Fruit fly (Drosophila melanogaster) whole organism, embryonic: ENCODE data around the gene OtopLc.

ENCODE experiments used
- Aef1 ChIP-seq: fragments of 200-800 bp; sonication (Bioruptor generic); IDR thresholded peaks from 3 replicates; pipeline ENCODE4 v1.3.6; 2022; ENCODE audit warnings: missing biosample characterization, missing genetic modification characterization
- CG10267 ChIP-seq: fragments of 200-800 bp; sonication (Bioruptor generic); optimal IDR thresholded peaks from 2 replicates; lab custom pipeline; 2018; ENCODE audit warnings: missing biosample characterization, mild to moderate bottlenecking, missing genetic modification characterization, moderate library complexity
- CG12236 ChIP-seq: fragments of 200-800 bp; sonication (Bioruptor generic); optimal IDR thresholded peaks from 2 replicates; lab custom pipeline; 2016; ENCODE audit warnings: missing biosample characterization, missing genetic modification characterization
- CG1233 ChIP-seq: fragments of 200-800 bp; sonication (Bioruptor generic); optimal IDR thresholded peaks from 4 replicates; lab custom pipeline; 2018; ENCODE audit warnings: missing biosample characterization, mild to moderate bottlenecking, missing genetic modification characterization
- CG13894 ChIP-seq: fragments of 200-800 bp; sonication (Bioruptor generic); optimal IDR thresholded peaks from 3 replicates; lab custom pipeline; 2018; ENCODE audit warnings: missing biosample characterization, mild to moderate bottlenecking, missing genetic modification characterization, moderate library complexity
- CG14710 ChIP-seq: fragments of 200-800 bp; sonication (Bioruptor generic); optimal IDR thresholded peaks from 3 replicates; lab custom pipeline; 2019; ENCODE audit warnings: missing biosample characterization, mild to moderate bottlenecking, missing genetic modification characterization, moderate library complexity
- CG15073 ChIP-seq: fragments of 200-800 bp; sonication (Bioruptor generic); optimal IDR thresholded peaks from 2 replicates; lab custom pipeline; 2016; ENCODE audit warnings: missing biosample characterization, missing genetic modification characterization
- CG15514 ChIP-seq: fragments of 200-800 bp; sonication (Bioruptor generic); optimal IDR thresholded peaks from 3 replicates; lab custom pipeline; 2017; ENCODE audit warnings: missing biosample characterization, missing genetic modification characterization, mild to moderate bottlenecking, moderate library complexity, missing genetic modification reagents
- CG1647 ChIP-seq: fragments of 200-800 bp; sonication (Bioruptor generic); optimal IDR thresholded peaks from 3 replicates; lab custom pipeline; 2016; ENCODE audit warnings: missing biosample characterization, missing genetic modification characterization
- CG2202 ChIP-seq: fragments of 200-800 bp; sonication (Bioruptor generic); optimal IDR thresholded peaks from 2 replicates; lab custom pipeline; 2018; ENCODE audit warnings: missing biosample characterization, mild to moderate bottlenecking, missing genetic modification characterization
- CG2889 ChIP-seq: fragments of 200-800 bp; sonication (Bioruptor generic); IDR thresholded peaks from 3 replicates; pipeline ENCODE4 v1.3.6; 2022; ENCODE audit warnings: missing biosample characterization, missing genetic modification characterization
- CG32772 ChIP-seq: fragments of 200-800 bp; sonication (Bioruptor generic); IDR thresholded peaks from 2 replicates; pipeline ENCODE4 v1.3.6; 2022; ENCODE audit warnings: missing biosample characterization, missing genetic modification characterization
- CG3407 ChIP-seq: fragments of 200-800 bp; sonication (Bioruptor generic); optimal IDR thresholded peaks from 2 replicates; lab custom pipeline; 2018; ENCODE audit warnings: missing biosample characterization, mild to moderate bottlenecking, missing genetic modification characterization
- CG34422 ChIP-seq: fragments of 200-800 bp; sonication (Bioruptor generic); IDR thresholded peaks from 3 replicates; pipeline ENCODE4 v1.3.6; 2022; ENCODE audit warnings: missing biosample characterization, missing genetic modification characterization
- CG3847 ChIP-seq: fragments of 200-800 bp; sonication (Bioruptor generic); IDR thresholded peaks from 2 replicates; pipeline ENCODE4 v1.3.6; 2022; ENCODE audit warnings: missing biosample characterization, missing genetic modification characterization
- CG4854 ChIP-seq: fragments of 200-800 bp; sonication (Bioruptor generic); optimal IDR thresholded peaks from 2 replicates; lab custom pipeline; 2016; ENCODE audit warnings: missing biosample characterization, missing genetic modification characterization, inconsistent platforms
- CG5180 ChIP-seq: fragments of 200-800 bp; sonication (Bioruptor generic); optimal IDR thresholded peaks from 3 replicates; lab custom pipeline; 2017; ENCODE audit warnings: missing biosample characterization, missing genetic modification characterization, mild to moderate bottlenecking, moderate library complexity, missing genetic modification reagents
- CG7928 ChIP-seq: fragments of 200-800 bp; sonication (Bioruptor generic); optimal IDR thresholded peaks from 2 replicates; lab custom pipeline; 2017; ENCODE audit warnings: missing biosample characterization, mild to moderate bottlenecking, missing genetic modification characterization
- CG9437 ChIP-seq: fragments of 200-800 bp; sonication (Bioruptor generic); optimal IDR thresholded peaks from 2 replicates; lab custom pipeline; 2018; ENCODE audit warnings: missing biosample characterization, mild to moderate bottlenecking, missing genetic modification characterization
- CG9797 ChIP-seq: fragments of 200-800 bp; sonication (Bioruptor generic); optimal IDR thresholded peaks from 3 replicates; lab custom pipeline; 2018; ENCODE audit warnings: missing biosample characterization, mild to moderate bottlenecking, missing genetic modification characterization
- Dad ChIP-seq: fragments of 200-800 bp; sonication (Bioruptor generic); optimal IDR thresholded peaks from 3 replicates; lab custom pipeline; 2016; ENCODE audit warnings: missing biosample characterization, missing genetic modification characterization
- Dek ChIP-seq: fragments of 200-800 bp; sonication (Bioruptor generic); optimal IDR thresholded peaks from 3 replicates; lab custom pipeline; 2019; ENCODE audit warnings: missing biosample characterization, mild to moderate bottlenecking, missing genetic modification characterization, moderate library complexity
- Doc2 ChIP-seq: fragments of 200-800 bp; sonication (Bioruptor generic); IDR thresholded peaks from 2 replicates; pipeline ENCODE4 v1.3.6; 2022; ENCODE audit warnings: missing biosample characterization, missing genetic modification characterization
- Doc3 ChIP-seq: fragments of 200-800 bp; sonication (Bioruptor generic); IDR thresholded peaks from 3 replicates; pipeline ENCODE4 v1.3.6; 2022; ENCODE audit warnings: missing biosample characterization, missing genetic modification characterization; ENCODE audit not compliant: partially characterized antibody
- E2f2 ChIP-seq: fragments of 200-800 bp; sonication (Bioruptor generic); IDR thresholded peaks from 2 replicates; pipeline ENCODE4 v1.3.6; 2022; ENCODE audit warnings: missing biosample characterization, missing genetic modification characterization
- Gug ChIP-seq: fragments of 200-800 bp; sonication (Bioruptor generic); IDR thresholded peaks from 4 replicates; pipeline ENCODE4 v1.3.6; 2022; ENCODE audit warnings: missing biosample characterization, missing genetic modification characterization
- HLHmδ ChIP-seq: fragments of 200-800 bp; sonication (Bioruptor generic); optimal IDR thresholded peaks from 2 replicates; lab custom pipeline; 2018; ENCODE audit warnings: missing biosample characterization, mild to moderate bottlenecking, missing genetic modification characterization, moderate library complexity
- NFAT ChIP-seq: fragments of 200-800 bp; sonication (Bioruptor generic); IDR thresholded peaks from 2 replicates; pipeline ENCODE4 v1.3.6; 2022; ENCODE audit warnings: missing biosample characterization, missing genetic modification characterization
- Nf-YA ChIP-seq: fragments of 200-800 bp; sonication (Bioruptor generic); IDR thresholded peaks from 2 replicates; pipeline ENCODE4 v1.3.6; 2022; ENCODE audit warnings: missing biosample characterization, missing genetic modification characterization
- Optix ChIP-seq: fragments of 200-800 bp; sonication (Bioruptor generic); IDR thresholded peaks from 3 replicates; pipeline ENCODE4 v1.3.6; 2022; ENCODE audit warnings: missing biosample characterization, missing genetic modification characterization
- Taf1 ChIP-seq: fragments of 200-800 bp; sonication (Bioruptor generic); IDR thresholded peaks from 2 replicates; pipeline ENCODE4 v1.3.6; 2022; ENCODE audit warnings: missing biosample characterization, missing genetic modification characterization
- ase ChIP-seq: fragments of 200-800 bp; sonication (Bioruptor generic); IDR thresholded peaks from 3 replicates; pipeline ENCODE4 v1.3.6; 2022; ENCODE audit warnings: missing biosample characterization, missing genetic modification characterization
- az2 ChIP-seq: fragments of 200-800 bp; sonication (Bioruptor generic); optimal IDR thresholded peaks from 3 replicates; lab custom pipeline; 2016; ENCODE audit warnings: missing biosample characterization, missing genetic modification characterization
- br ChIP-seq: fragments of >200 bp; optimal IDR thresholded peaks from 2 replicates; lab custom pipeline; 2017
- en ChIP-seq: fragments of 200-800 bp; sonication (Bioruptor generic); optimal IDR thresholded peaks from 2 replicates; lab custom pipeline; 2016; ENCODE audit warnings: missing biosample characterization, missing genetic modification characterization
- exex ChIP-seq: fragments of 200-800 bp; sonication (Bioruptor generic); optimal IDR thresholded peaks from 4 replicates; lab custom pipeline; 2018; ENCODE audit warnings: missing biosample characterization, mild to moderate bottlenecking, missing genetic modification characterization, moderate library complexity
- fd3F ChIP-seq: fragments of 200-800 bp; sonication (Bioruptor generic); optimal IDR thresholded peaks from 2 replicates; lab custom pipeline; 2018; ENCODE audit warnings: missing biosample characterization, mild to moderate bottlenecking, missing genetic modification characterization, moderate library complexity
- jing ChIP-seq: fragments of 200-800 bp; sonication (Bioruptor generic); optimal IDR thresholded peaks from 2 replicates; lab custom pipeline; 2018; ENCODE audit warnings: missing biosample characterization, mild to moderate bottlenecking, missing genetic modification characterization
- kah ChIP-seq: fragments of 200-800 bp; sonication (Bioruptor generic); optimal IDR thresholded peaks from 2 replicates; lab custom pipeline; 2018; ENCODE audit warnings: missing biosample characterization, mild to moderate bottlenecking, missing genetic modification characterization
- ken ChIP-seq: fragments of 200-800 bp; sonication (Bioruptor generic); IDR thresholded peaks from 3 replicates; pipeline ENCODE4 v1.3.6; 2022; ENCODE audit warnings: missing biosample characterization, missing genetic modification characterization
- lov ChIP-seq, 2 experiments: fragments of 200-800 bp in 1 of 2; fragments of >200 bp in 1 of 2; sonication (Bioruptor generic) in 1 of 2; IDR thresholded peaks in 1 of 2; optimal IDR thresholded peaks in 1 of 2; 2 replicates in 1 of 2; 3 replicates in 1 of 2; pipeline versions ENCODE4 v1.3.6 to Lab custom; 2017 to 2022; ENCODE audit warnings: missing biosample characterization in 1 of 2, missing genetic modification characterization in 1 of 2
- peb ChIP-seq: fragments of 200-800 bp; sonication (Bioruptor generic); IDR thresholded peaks from 2 replicates; pipeline ENCODE4 v1.3.6; 2022; ENCODE audit warnings: missing biosample characterization, missing genetic modification characterization
- pnt ChIP-seq: fragments of 200-800 bp; sonication (Bioruptor generic); optimal IDR thresholded peaks from 3 replicates; lab custom pipeline; 2016; ENCODE audit warnings: missing biosample characterization, missing genetic modification characterization
- pros ChIP-seq: fragments of 200-800 bp; sonication (Bioruptor generic); optimal IDR thresholded peaks from 3 replicates; lab custom pipeline; 2019; ENCODE audit warnings: missing biosample characterization, mild to moderate bottlenecking, missing genetic modification characterization, moderate library complexity
- ro ChIP-seq: fragments of 200-800 bp; sonication (Bioruptor generic); IDR thresholded peaks from 2 replicates; pipeline ENCODE4 v1.3.6; 2022; ENCODE audit warnings: missing biosample characterization, missing genetic modification characterization
- sens ChIP-seq: fragments of 200-800 bp; sonication (Bioruptor generic); peaks from one replicate; lab custom pipeline; 2016; ENCODE audit warnings: missing biosample characterization, missing genetic modification characterization
- tio ChIP-seq: fragments of 200-800 bp; sonication (Bioruptor generic); optimal IDR thresholded peaks from 2 replicates; lab custom pipeline; 2017; ENCODE audit warnings: missing biosample characterization, missing genetic modification characterization, inconsistent platforms
- trem ChIP-seq: fragments of 200-800 bp; optimal IDR thresholded peaks from 3 replicates; lab custom pipeline; 2019; ENCODE audit warnings: missing biosample characterization, mild to moderate bottlenecking, missing genetic modification characterization, moderate library complexity
- vnd ChIP-seq: fragments of 200-800 bp; sonication (Bioruptor generic); IDR thresholded peaks from 3 replicates; pipeline ENCODE4 v1.3.6; 2022; ENCODE audit warnings: missing biosample characterization, missing genetic modification characterization; ENCODE audit not compliant: partially characterized antibody
- zen ChIP-seq: fragments of 200-800 bp; sonication (Bioruptor generic); optimal IDR thresholded peaks from 3 replicates; lab custom pipeline; 2018; ENCODE audit warnings: missing biosample characterization, mild to moderate bottlenecking, missing genetic modification characterization, moderate library complexity

OtopLc gene

DNA sequence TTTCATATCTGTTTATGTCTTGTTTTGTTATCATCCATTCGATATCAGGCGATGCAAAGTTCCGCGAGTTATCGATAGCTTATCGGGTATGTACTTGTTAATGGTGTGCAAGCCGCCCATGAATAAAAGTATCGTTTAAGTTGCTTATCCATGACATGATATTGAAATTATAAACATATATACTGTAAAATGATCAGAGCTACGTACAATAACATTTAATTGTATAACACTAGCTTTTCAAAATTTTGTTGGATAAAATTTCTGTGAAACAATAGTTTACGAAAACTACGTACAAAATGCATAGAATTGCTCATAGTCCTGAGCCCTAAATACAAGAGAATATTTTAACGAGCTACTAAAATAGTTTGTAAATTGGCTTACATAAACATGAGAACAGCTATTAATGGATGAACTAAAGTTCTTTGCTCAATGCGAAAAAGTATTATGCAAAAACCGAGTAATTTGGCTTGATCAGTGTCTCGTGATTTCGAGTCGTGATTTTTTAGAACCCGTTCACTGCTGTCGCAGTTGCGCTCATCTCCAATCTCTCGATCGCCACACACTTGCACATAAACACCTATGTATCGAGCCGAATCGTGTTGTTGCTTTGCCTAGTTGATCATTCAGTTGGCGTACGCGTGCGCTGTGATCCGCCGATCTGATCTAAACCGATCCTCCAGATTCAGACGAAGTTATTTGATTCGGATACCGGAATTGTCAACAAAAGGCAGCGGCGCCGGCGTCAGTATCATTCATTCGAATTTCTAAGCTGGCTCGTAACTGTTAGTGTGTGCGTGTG lies 27.0 kb upstream of the OtopLc start, which contains the start of the genes PGAP1 and cv (continued):
- TF ChIP-seq pnt (GFP tag; lab: Kevin White, UChicago) (no peak), Aef1 (GFP tag; lab: Robert Waterston, UW) (no peak), sens (GFP tag; lab: Kevin White, UChicago) (peak; percentile 87), lov (optimal IDR thresholded peaks at IDR 0.05; lab: Kevin White, UChicago) (no peak), lov (GFP tag; IDR thresholded peaks at IDR 0.05; lab: Robert Waterston, UW) (no peak), fd3F (GFP tag; lab: Kevin White, UChicago) (no peak), CG9437 (GFP tag; lab: Kevin White, UChicago) (peak; percentile 43), CG4854 (GFP tag; lab: Kevin White, UChicago) (no peak), CG2202 (tag; lab: Kevin White, UChicago) (no peak), jing (no peak), CG1647 (GFP tag; lab: Kevin White, UChicago) (no peak), Dad (GFP tag; lab: Kevin White, UChicago) (no peak), CG34422 (GFP tag; lab: Robert Waterston, UW) (peak; percentile 12; the same call in 1 of the 3 replicates), Gug (GFP tag; lab: Robert Waterston, UW) (no peak), CG15514 (GFP tag; lab: Kevin White, UChicago) (peak; percentile 41), CG5180 (GFP tag; lab: Kevin White, UChicago) (peak; percentile 60), CG13894 (tag; lab: Kevin White, UChicago) (peak; percentile 89), HLHmδ (GFP tag; lab: Kevin White, UChicago) (no peak), tio (GFP tag; lab: Kevin White, UChicago) (no peak), en (no peak), trem (tag; lab: Kevin White, UChicago) (peak; percentile 25), br (lab: Kevin White, UChicago) (no peak), E2f2 (GFP tag; lab: Robert Waterston, UW) (0 out of 2 replicates have a peak, but pooled peaks have one; percentile 9), Dek (tag; lab: Kevin White, UChicago) (peak; percentile 13), CG9797 (GFP tag; lab: Kevin White, UChicago) (no peak), CG3847 (GFP tag; lab: Robert Waterston, UW) (0 out of 2 replicates have a peak, but pooled peaks have one; percentile 30), ro (no peak), zen (tag; lab: Kevin White, UChicago) (no peak), CG15073 (GFP tag; lab: Kevin White, UChicago) (no peak), CG12236 (GFP tag; lab: Kevin White, UChicago) (no peak), CG2889 (GFP tag; lab: Robert Waterston, UW) (no peak), vnd (GFP tag; lab: Robert Waterston, UW) (peak; percentile 67), CG1233 (GFP tag; lab: Kevin White, UChicago) (no peak), CG32772 (GFP tag; lab: Robert Waterston, UW) (no peak), Taf1 (GFP tag; lab: Robert Waterston, UW) (no peak), CG7928 (no peak), pros (no peak), NFAT (GFP tag; lab: Robert Waterston, UW) (no peak; the same call in 1 of the 2 replicates), peb (GFP tag; lab: Robert Waterston, UW) (no peak), Nf-YA (no peak), exex (tag; lab: Kevin White, UChicago) (no peak), ase (GFP tag; lab: Robert Waterston, UW) (no peak), kah (GFP tag; lab: Kevin White, UChicago) (no peak), ken (GFP tag; lab: Robert Waterston, UW) (no peak), CG10267 (tag; lab: Kevin White, UChicago) (peak; percentile 24), CG14710 (tag; lab: Kevin White, UChicago) (peak; percentile 50), Doc3 (GFP tag; lab: Robert Waterston, UW) (peak; percentile 73), Doc2 (GFP tag; lab: Robert Waterston, UW) (no peak), Optix (GFP tag; lab: Robert Waterston, UW) (no peak), az2 (GFP tag; lab: Kevin White, UChicago) (peak; percentile 30), CG3407 (no peak)
